Worm (Caenorhabditis elegans) whole organism, L1 larva: ENCODE measurements around the gene rsp-4.

Experiments
- C04F5.9 ChIP-seq: sonication (generic microtip); optimal IDR thresholded peaks from 2 replicates; lab custom pipeline; 2016; ENCODE audit warnings: missing genetic modification characterization, missing compliant biosample characterization
- C34B4.2 ChIP-seq: sonication (generic microtip); optimal IDR thresholded peaks from 2 replicates; lab custom pipeline; 2017; ENCODE audit warnings: mild to moderate bottlenecking, missing genetic modification characterization, missing compliant biosample characterization
- F16B12.6 ChIP-seq: fragments of 150-350 bp; optimal IDR thresholded peaks from 2 replicates; lab custom pipeline; 2014; ENCODE audit warnings: missing biosample characterization, missing genetic modification characterization
- Y116A8C.19 ChIP-seq: sonication (generic microtip); optimal IDR thresholded peaks from 2 replicates; lab custom pipeline; 2016; ENCODE audit warnings: missing compliant biosample characterization, missing genetic modification characterization, borderline replicate concordance
- aly-2 ChIP-seq: fragments of 150-350 bp; optimal IDR thresholded peaks from 2 replicates; lab custom pipeline; 2014; ENCODE audit warnings: missing biosample characterization, missing genetic modification characterization
- ama-1 ChIP-seq: fragments of 150-350 bp; optimal IDR thresholded peaks from 2 replicates; lab custom pipeline; 2014
- ceh-82 ChIP-seq, 3 experiments: fragments of 150-350 bp in 1 of 3; sonication (generic microtip) in 2 of 3; optimal IDR thresholded peaks; 2 replicates each; lab custom pipeline; 2014 to 2017; ENCODE audit warnings: missing biosample characterization in 3 of 3, missing genetic modification characterization in 3 of 3
- ceh-88 ChIP-seq: fragments of 200-800 bp; sonication (Bioruptor generic); IDR thresholded peaks from 2 replicates; pipeline ENCODE4 v1.3.6; 2022; ENCODE audit warnings: missing genetic modification characterization, missing compliant biosample characterization
- ceh-90 ChIP-seq: sonication (generic microtip); optimal IDR thresholded peaks from 2 replicates; lab custom pipeline; 2016; ENCODE audit warnings: missing genetic modification characterization, missing compliant biosample characterization
- ces-1 ChIP-seq: fragments of 150-350 bp; optimal IDR thresholded peaks from 2 replicates; lab custom pipeline; 2014; ENCODE audit warnings: missing biosample characterization, missing genetic modification reagents, missing genetic modification characterization
- efl-3 ChIP-seq: fragments of 200-800 bp; sonication (Bioruptor generic); optimal IDR thresholded peaks from 2 replicates; lab custom pipeline; 2018; ENCODE audit warnings: mild to moderate bottlenecking, missing genetic modification characterization, missing compliant biosample characterization
- egl-13 ChIP-seq: sonication (generic microtip); optimal IDR thresholded peaks from 2 replicates; lab custom pipeline; 2016; ENCODE audit warnings: missing genotype, missing genetic modification reagents, missing genetic modification characterization, missing compliant biosample characterization
- egl-27 ChIP-seq, 2 experiments: fragments of 150-350 bp in 1 of 2; sonication (generic microtip); optimal IDR thresholded peaks; 3 replicates each; lab custom pipeline; 2017 to 2018; ENCODE audit warnings: missing biosample characterization in 2 of 2, missing genetic modification characterization in 2 of 2, missing genetic modification reagents in 2 of 2
- elt-2 ChIP-seq: sonication (generic microtip); optimal IDR thresholded peaks from 2 replicates; lab custom pipeline; 2016; ENCODE audit warnings: missing genetic modification characterization, mild to moderate bottlenecking, inconsistent platforms, missing compliant biosample characterization, missing genetic modification reagents
- fkh-8 ChIP-seq: sonication (generic microtip); optimal IDR thresholded peaks from 2 replicates; lab custom pipeline; 2016; ENCODE audit warnings: mild to moderate bottlenecking, missing genetic modification characterization, missing compliant biosample characterization
- fos-1 ChIP-seq: fragments of 150-350 bp; optimal IDR thresholded peaks from 2 replicates; lab custom pipeline; 2014; ENCODE audit warnings: missing biosample characterization, missing genetic modification characterization
- hlh-17 ChIP-seq: fragments of 200-800 bp; sonication (Bioruptor generic); optimal IDR thresholded peaks from 2 replicates; lab custom pipeline; 2018; ENCODE audit warnings: missing genetic modification characterization, mild to moderate bottlenecking, missing compliant biosample characterization, moderate library complexity, borderline replicate concordance
- hlh-4 ChIP-seq: sonication (generic microtip); optimal IDR thresholded peaks from 2 replicates; lab custom pipeline; 2016; ENCODE audit warnings: mild to moderate bottlenecking, missing genetic modification characterization, missing compliant biosample characterization
- hpl-2 ChIP-seq: fragments of 150-350 bp; optimal IDR thresholded peaks from 2 replicates; lab custom pipeline; 2014; ENCODE audit warnings: missing biosample characterization, missing genetic modification reagents, missing genetic modification characterization
- isw-1 ChIP-seq: fragments of 200-800 bp; sonication (Bioruptor generic); IDR thresholded peaks from 2 replicates; pipeline ENCODE4 v1.3.6; 2022; ENCODE audit warnings: missing genetic modification characterization, missing compliant biosample characterization
- lin-14 ChIP-seq: fragments of 200-800 bp; sonication (Bioruptor generic); optimal IDR thresholded peaks from 2 replicates; lab custom pipeline; 2018; ENCODE audit warnings: mild to moderate bottlenecking, missing genetic modification characterization, moderate library complexity, missing compliant biosample characterization
- lsy-2 ChIP-seq, 2 experiments: fragments of 150-350 bp; optimal IDR thresholded peaks; 2 replicates each; lab custom pipeline; 2014; ENCODE audit warnings: missing biosample characterization in 2 of 2, missing genetic modification characterization in 2 of 2
- mab-9 ChIP-seq: fragments of 200-800 bp; sonication (Bioruptor generic); IDR thresholded peaks from 2 replicates; pipeline ENCODE4 v1.3.6; 2022; ENCODE audit warnings: missing genetic modification reagents, missing genetic modification characterization, missing compliant biosample characterization
- mdl-1 ChIP-seq, 2 experiments: fragments of 150-350 bp; optimal IDR thresholded peaks; 2 replicates each; lab custom pipeline; 2014 to 2017; ENCODE audit warnings: missing biosample characterization in 2 of 2, missing genetic modification characterization in 2 of 2, inconsistent platforms in 1 of 2
- mef-2 ChIP-seq: fragments of 150-350 bp; optimal IDR thresholded peaks from 2 replicates; lab custom pipeline; 2014; ENCODE audit warnings: missing biosample characterization, missing genetic modification characterization
- mep-1 ChIP-seq: fragments of 150-350 bp; optimal IDR thresholded peaks from 2 replicates; lab custom pipeline; 2014; ENCODE audit warnings: missing biosample characterization, missing genetic modification characterization
- nhr-11 ChIP-seq: fragments of 150-350 bp; optimal IDR thresholded peaks from 2 replicates; lab custom pipeline; 2014; ENCODE audit warnings: missing biosample characterization, missing genetic modification characterization
- nhr-19 ChIP-seq: fragments of 200-800 bp; sonication (Bioruptor generic); conservative IDR thresholded peaks from 2 replicates; pipeline ENCODE4 v1.3.6; 2022; ENCODE audit warnings: missing genetic modification characterization, missing compliant biosample characterization
- nhr-20 ChIP-seq: sonication (generic microtip); optimal IDR thresholded peaks from 2 replicates; lab custom pipeline; 2016; ENCODE audit warnings: mild to moderate bottlenecking, missing genetic modification characterization, missing compliant biosample characterization
- nhr-47 ChIP-seq: sonication (generic microtip); optimal IDR thresholded peaks from 2 replicates; lab custom pipeline; 2016; ENCODE audit warnings: mild to moderate bottlenecking, missing genetic modification characterization, moderate library complexity, missing compliant biosample characterization
- nhr-71 ChIP-seq: sonication (generic microtip); optimal IDR thresholded peaks from 2 replicates; lab custom pipeline; 2016; ENCODE audit warnings: mild to moderate bottlenecking, missing genetic modification characterization, moderate library complexity, missing compliant biosample characterization
- nhr-76 ChIP-seq: sonication (generic microtip); optimal IDR thresholded peaks from 2 replicates; lab custom pipeline; 2017; ENCODE audit warnings: missing biosample characterization, missing genetic modification characterization
- nhr-77 ChIP-seq: fragments of 150-350 bp; optimal IDR thresholded peaks from 2 replicates; lab custom pipeline; 2014; ENCODE audit warnings: missing biosample characterization, missing genetic modification characterization
- nhr-84 ChIP-seq: sonication (generic microtip); optimal IDR thresholded peaks from 2 replicates; lab custom pipeline; 2017; ENCODE audit warnings: missing biosample characterization, missing genetic modification characterization
- pax-3 ChIP-seq: fragments of 200-800 bp; sonication (Bioruptor generic); optimal IDR thresholded peaks from 2 replicates; lab custom pipeline; 2018; ENCODE audit warnings: mild to moderate bottlenecking, missing genetic modification characterization, moderate library complexity, missing compliant biosample characterization
- snpc-4 ChIP-seq: fragments of 150-350 bp; optimal IDR thresholded peaks from 2 replicates; lab custom pipeline; 2014; ENCODE audit warnings: missing biosample characterization, missing genetic modification characterization
- snu-23 ChIP-seq: sonication (generic microtip); optimal IDR thresholded peaks from 2 replicates; lab custom pipeline; 2016; ENCODE audit warnings: missing genetic modification characterization, missing compliant biosample characterization
- sox-4 ChIP-seq: sonication (generic microtip); optimal IDR thresholded peaks from 2 replicates; lab custom pipeline; 2016; ENCODE audit warnings: missing genetic modification characterization, missing compliant biosample characterization
- sptf-1 ChIP-seq: fragments of 150-350 bp; optimal IDR thresholded peaks from 2 replicates; lab custom pipeline; 2014; ENCODE audit warnings: missing biosample characterization, missing genetic modification characterization
- sup-37 ChIP-seq: fragments of 200-800 bp; sonication (Bioruptor generic); optimal IDR thresholded peaks from 2 replicates; lab custom pipeline; 2018; ENCODE audit warnings: mild to moderate bottlenecking, missing genetic modification characterization, missing compliant biosample characterization
- tbx-2 ChIP-seq: sonication (generic microtip); optimal IDR thresholded peaks from 2 replicates; lab custom pipeline; 2016; ENCODE audit warnings: missing genetic modification characterization, missing compliant biosample characterization
- unc-30 ChIP-seq: sonication (generic microtip); optimal IDR thresholded peaks from 2 replicates; lab custom pipeline; 2017; ENCODE audit warnings: missing biosample characterization, missing genetic modification characterization
- unc-98 ChIP-seq: fragments of 200-800 bp; sonication (Bioruptor generic); IDR thresholded peaks from 2 replicates; pipeline ENCODE4 v1.3.6; 2022; ENCODE audit warnings: missing genetic modification characterization, missing compliant biosample characterization
- xbp-1 ChIP-seq: sonication (generic microtip); optimal IDR thresholded peaks from 2 replicates; lab custom pipeline; 2016; ENCODE audit warnings: missing genetic modification characterization, missing compliant biosample characterization
- zip-4 ChIP-seq: fragments of 200-800 bp; sonication (Bioruptor generic); optimal IDR thresholded peaks from 2 replicates; lab custom pipeline; 2018; ENCODE audit warnings: mild to moderate bottlenecking, missing genetic modification characterization, moderate library complexity, missing compliant biosample characterization
- ztf-11 ChIP-seq, 2 experiments: sonication (generic microtip); optimal IDR thresholded peaks; 2 replicates each; lab custom pipeline; 2016 to 2017; ENCODE audit warnings: missing genetic modification characterization in 2 of 2, missing biosample characterization in 1 of 2, missing compliant biosample characterization in 1 of 2

rsp-4 gene

ce11 chrII:5340672-5341568 lies 47.7 kb downstream of the rsp-4 start:
- TF ChIP-seq mdl-1 (tag; optimal IDR thresholded peaks at IDR 0.05; lab: Kevin White, UChicago) (no peak), hlh-17 (no peak), unc-30 (tag; lab: Kevin White, UChicago) (no peak), mef-2 (no peak), nhr-47 (tag; lab: Kevin White, UChicago) (peak; percentile 3), egl-27 (tag; optimal IDR thresholded peaks at IDR 0.05; lab: Kevin White, UChicago) (no peak), nhr-71 (tag; lab: Kevin White, UChicago) (no peak), nhr-19 (no peak), nhr-77 (tag; lab: Kevin White, UChicago) (no peak), mab-9 (no peak), aly-2 (tag; lab: Kevin White, UChicago) (peak; percentile 76), fkh-8 (peak; percentile 62), lsy-2 (tag; optimal IDR thresholded peaks at IDR 0.05; lab: Kevin White, UChicago) (peak in 1 of 2 experiments; percentile 36), C34B4.2 (tag; lab: Kevin White, UChicago) (no peak), lin-14 (GFP tag; lab: Kevin White, UChicago) (no peak), sup-37 (GFP tag; lab: Kevin White, UChicago) (no peak), ceh-88 (GFP tag; lab: Robert Waterston, UW) (peak; percentile 25; the same call in 1 of the 2 replicates), nhr-11 (tag; lab: Kevin White, UChicago) (peak; percentile 15), C04F5.9 (tag; lab: Kevin White, UChicago) (no peak), ama-1 (lab: Kevin White, UChicago) (peak; percentile 44), fos-1 (tag; lab: Kevin White, UChicago) (peak; percentile 10), egl-13 (no peak), efl-3 (GFP tag; lab: Kevin White, UChicago) (no peak)

ce11 chrII:5339547-5339946 lies 49.1 kb downstream of the rsp-4 start:
- TF ChIP-seq ama-1 (lab: Kevin White, UChicago): peak; percentile 25
- no peak for TF ChIP-seq sox-4 (tag; lab: Kevin White, UChicago)
- TF ChIP-seq ceh-82 (tag; optimal IDR thresholded peaks at IDR 0.05; lab: Kevin White, UChicago): peak in 1 of 3 experiments; percentile 4

ce11 chrII:5338301-5338700 lies 50.3 kb downstream of the rsp-4 start:
- TF ChIP-seq ceh-82 (tag; optimal IDR thresholded peaks at IDR 0.05; lab: Kevin White, UChicago): no peak
- TF ChIP-seq snu-23 (GFP tag; lab: Kevin White, UChicago): peak; percentile 40
- TF ChIP-seq mab-9: no peak
- peak; percentile 51 for TF ChIP-seq nhr-20
- no peak for TF ChIP-seq ceh-90 (tag; lab: Kevin White, UChicago)
- TF ChIP-seq F16B12.6 (tag; lab: Kevin White, UChicago): no peak
- peak; percentile 23 for TF ChIP-seq xbp-1 (tag; lab: Kevin White, UChicago)
- no peak for TF ChIP-seq nhr-76 (tag; lab: Kevin White, UChicago)
- no peak for TF ChIP-seq ces-1
- no peak for TF ChIP-seq efl-3 (GFP tag; lab: Kevin White, UChicago)
- TF ChIP-seq hpl-2 (GFP tag; lab: Kevin White, UChicago): no peak
- no peak for TF ChIP-seq snpc-4
- peak; percentile 55 for TF ChIP-seq mep-1 (tag; lab: Kevin White, UChicago)
- no peak for TF ChIP-seq isw-1 (GFP tag; lab: Robert Waterston, UW)
- TF ChIP-seq ztf-11 (tag; optimal IDR thresholded peaks at IDR 0.05; lab: Kevin White, UChicago): no peak
- TF ChIP-seq nhr-77 (tag; lab: Kevin White, UChicago): peak; percentile 18
- no peak; the same call in 1 of the 2 replicates for TF ChIP-seq nhr-19
- TF ChIP-seq elt-2 (tag; lab: Kevin White, UChicago): peak; percentile 82
- no peak for TF ChIP-seq zip-4 (GFP tag; lab: Kevin White, UChicago)
- peak in 1 of 2 experiments; percentile 45 for TF ChIP-seq mdl-1 (tag; optimal IDR thresholded peaks at IDR 0.05; lab: Kevin White, UChicago)
- TF ChIP-seq fkh-8: peak; percentile 48
- TF ChIP-seq nhr-71 (tag; lab: Kevin White, UChicago): peak; percentile 65
- no peak for TF ChIP-seq unc-30 (tag; lab: Kevin White, UChicago)
- no peak for TF ChIP-seq nhr-84 (tag; lab: Kevin White, UChicago)
- TF ChIP-seq nhr-11 (tag; lab: Kevin White, UChicago): no peak
- no peak for TF ChIP-seq pax-3 (tag; lab: Kevin White, UChicago)
- no peak for TF ChIP-seq unc-98
- no peak for TF ChIP-seq hlh-4 (tag; lab: Kevin White, UChicago)
- TF ChIP-seq Y116A8C.19 (tag; lab: Kevin White, UChicago): no peak
- no peak for TF ChIP-seq tbx-2 (tag; lab: Kevin White, UChicago)
- no peak for TF ChIP-seq ceh-88 (GFP tag; lab: Robert Waterston, UW)
- no peak for TF ChIP-seq sptf-1
